Fruit fly (Drosophila melanogaster) whole organism, embryonic: ENCODE data around the gene Alms1a.

Source experiments
- Atf-2 ChIP-seq: fragments of 200-800 bp; sonication (Bioruptor generic); optimal IDR thresholded peaks from 2 replicates; lab custom pipeline; 2016; ENCODE audit warnings: missing biosample characterization, missing genetic modification characterization
- C15 ChIP-seq: fragments of 200-800 bp; sonication (Bioruptor generic); IDR thresholded peaks from 3 replicates; pipeline ENCODE4 v1.3.6; 2022; ENCODE audit warnings: missing biosample characterization, missing genetic modification characterization
- CG10366 ChIP-seq: fragments of 200-800 bp; sonication (Bioruptor generic); IDR thresholded peaks from 2 replicates; pipeline ENCODE4 v1.3.6; 2022; ENCODE audit warnings: missing biosample characterization, missing genetic modification characterization
- CG10543 ChIP-seq: fragments of 200-800 bp; sonication (Bioruptor generic); optimal IDR thresholded peaks from 3 replicates; lab custom pipeline; 2017; ENCODE audit warnings: missing biosample characterization, mild to moderate bottlenecking, missing genetic modification characterization, moderate library complexity
- CG11696 ChIP-seq: fragments of 200-800 bp; sonication (Bioruptor generic); IDR thresholded peaks from 2 replicates; pipeline ENCODE4 v1.3.6; 2022; ENCODE audit warnings: missing biosample characterization, missing genetic modification characterization
- CG12104 ChIP-seq: fragments of 200-800 bp; sonication (Bioruptor generic); optimal IDR thresholded peaks from 3 replicates; lab custom pipeline; 2016; ENCODE audit warnings: missing biosample characterization, missing genetic modification characterization
- CG12391 ChIP-seq: fragments of 200-800 bp; sonication (Bioruptor generic); optimal IDR thresholded peaks from 3 replicates; lab custom pipeline; 2018; ENCODE audit warnings: missing biosample characterization, mild to moderate bottlenecking, missing genetic modification characterization, moderate library complexity
- CG12744 ChIP-seq: fragments of 200-800 bp; sonication (Bioruptor generic); optimal IDR thresholded peaks from 2 replicates; lab custom pipeline; 2016; ENCODE audit warnings: missing biosample characterization, missing genetic modification characterization
- CG12942 ChIP-seq: fragments of 200-800 bp; sonication (Bioruptor generic); optimal IDR thresholded peaks from 3 replicates; lab custom pipeline; 2016; ENCODE audit warnings: missing biosample characterization, missing genetic modification characterization
- CG13123 ChIP-seq: fragments of 200-800 bp; sonication (Bioruptor generic); optimal IDR thresholded peaks from 2 replicates; lab custom pipeline; 2016; ENCODE audit warnings: missing biosample characterization, missing genetic modification characterization
- CG1602 ChIP-seq: fragments of 200-800 bp; sonication (Bioruptor generic); optimal IDR thresholded peaks from 3 replicates; lab custom pipeline; 2016; ENCODE audit warnings: missing biosample characterization, missing genetic modification characterization
- CG1603 ChIP-seq: fragments of 200-800 bp; sonication (Bioruptor generic); optimal IDR thresholded peaks from 2 replicates; lab custom pipeline; 2019; ENCODE audit warnings: missing biosample characterization, mild to moderate bottlenecking, missing genetic modification characterization, moderate library complexity
- CG17186 ChIP-seq: fragments of 200-800 bp; sonication (Bioruptor generic); optimal IDR thresholded peaks from 3 replicates; lab custom pipeline; 2017; ENCODE audit warnings: missing biosample characterization, missing genetic modification reagents, missing genetic modification characterization
- CG17361 ChIP-seq: fragments of 200-800 bp; sonication (Bioruptor generic); IDR thresholded peaks from 3 replicates; pipeline ENCODE4 v1.3.6; 2022; ENCODE audit warnings: missing biosample characterization, missing genetic modification characterization
- CG17568 ChIP-seq: fragments of 200-800 bp; sonication (Bioruptor generic); optimal IDR thresholded peaks from 2 replicates; lab custom pipeline; 2018; ENCODE audit warnings: missing biosample characterization, mild to moderate bottlenecking, missing genetic modification characterization, moderate library complexity
- CG17802 ChIP-seq: fragments of 200-800 bp; sonication (Bioruptor generic); optimal IDR thresholded peaks from 2 replicates; lab custom pipeline; 2018; ENCODE audit warnings: missing biosample characterization, mild to moderate bottlenecking, missing genetic modification characterization, moderate library complexity
- CG18599 ChIP-seq: fragments of 200-800 bp; sonication (Bioruptor generic); optimal IDR thresholded peaks from 3 replicates; lab custom pipeline; 2017; ENCODE audit warnings: missing biosample characterization, missing genetic modification characterization, mild to moderate bottlenecking, moderate library complexity, missing genetic modification reagents
- CG31224 ChIP-seq: fragments of 200-800 bp; sonication (Bioruptor generic); IDR thresholded peaks from 2 replicates; pipeline ENCODE4 v1.3.6; 2022; ENCODE audit warnings: missing biosample characterization, missing genetic modification characterization
- CG32767 ChIP-seq: fragments of 200-800 bp; sonication (Bioruptor generic); IDR thresholded peaks from 2 replicates; pipeline ENCODE4 v1.3.6; 2022; ENCODE audit warnings: missing biosample characterization, missing genetic modification characterization
- CG3995 ChIP-seq: fragments of 200-800 bp; sonication (Bioruptor generic); optimal IDR thresholded peaks from 3 replicates; lab custom pipeline; 2016; ENCODE audit warnings: missing biosample characterization, missing genetic modification characterization
- CG4360 ChIP-seq: fragments of 200-800 bp; sonication (Bioruptor generic); IDR thresholded peaks from 2 replicates; pipeline ENCODE4 v1.3.6; 2022; ENCODE audit warnings: missing biosample characterization, missing genetic modification characterization
- CG43689 ChIP-seq: fragments of 200-800 bp; sonication (Bioruptor generic); IDR thresholded peaks from 2 replicates; pipeline ENCODE4 v1.3.6; 2022; ENCODE audit warnings: missing biosample characterization, missing genetic modification characterization
- CG5180 ChIP-seq: fragments of 200-800 bp; sonication (Bioruptor generic); optimal IDR thresholded peaks from 3 replicates; lab custom pipeline; 2017; ENCODE audit warnings: missing biosample characterization, missing genetic modification characterization, mild to moderate bottlenecking, moderate library complexity, missing genetic modification reagents
- CG7357 ChIP-seq: fragments of 200-800 bp; sonication (Bioruptor generic); IDR thresholded peaks from 3 replicates; pipeline ENCODE4 v1.3.6; 2022; ENCODE audit warnings: missing biosample characterization, missing genetic modification characterization
- CG8089 ChIP-seq: fragments of 200-800 bp; sonication (Bioruptor generic); optimal IDR thresholded peaks from 3 replicates; lab custom pipeline; 2016; ENCODE audit warnings: missing biosample characterization, missing genetic modification characterization
- CG9437 ChIP-seq: fragments of 200-800 bp; sonication (Bioruptor generic); optimal IDR thresholded peaks from 2 replicates; lab custom pipeline; 2018; ENCODE audit warnings: missing biosample characterization, mild to moderate bottlenecking, missing genetic modification characterization
- CG9932 ChIP-seq: fragments of 200-800 bp; sonication (Bioruptor generic); IDR thresholded peaks from 2 replicates; pipeline ENCODE4 v1.3.6; 2022; ENCODE audit warnings: missing biosample characterization, missing genetic modification characterization
- CTCF ChIP-seq: fragments of 200-800 bp; sonication (Bioruptor generic); optimal IDR thresholded peaks from 2 replicates; lab custom pipeline; 2017; ENCODE audit warnings: missing biosample characterization, mild to moderate bottlenecking, missing genetic modification characterization, moderate library complexity
- Dip3 ChIP-seq: fragments of 200-800 bp; sonication (Bioruptor generic); optimal IDR thresholded peaks from 3 replicates; lab custom pipeline; 2016; ENCODE audit warnings: missing biosample characterization, missing genetic modification characterization
- Jarid2 ChIP-seq: fragments of 200-800 bp; sonication (Bioruptor generic); optimal IDR thresholded peaks from 3 replicates; lab custom pipeline; 2017; ENCODE audit warnings: mild to moderate bottlenecking, missing biosample characterization, missing genetic modification reagents, missing genetic modification characterization
- Mrtf ChIP-seq: fragments of 200-800 bp; sonication (Bioruptor generic); IDR thresholded peaks from 3 replicates; pipeline ENCODE4 v1.3.6; 2022; ENCODE audit warnings: missing biosample characterization, missing genetic modification characterization
- NC2β ChIP-seq: fragments of 200-800 bp; sonication (Bioruptor generic); optimal IDR thresholded peaks from 2 replicates; lab custom pipeline; 2016; ENCODE audit warnings: missing biosample characterization, missing genetic modification characterization
- Nf-YB ChIP-seq: fragments of 200-800 bp; sonication (Bioruptor generic); optimal IDR thresholded peaks from 3 replicates; lab custom pipeline; 2019; ENCODE audit warnings: missing biosample characterization, mild to moderate bottlenecking, missing genetic modification characterization, moderate library complexity
- Oaz ChIP-seq: fragments of 200-800 bp; sonication (Bioruptor generic); IDR thresholded peaks from 2 replicates; pipeline ENCODE4 v1.3.6; 2022; ENCODE audit warnings: missing biosample characterization, missing genetic modification characterization
- Sox100B ChIP-seq: fragments of 200-800 bp; sonication (Bioruptor generic); optimal IDR thresholded peaks from 3 replicates; lab custom pipeline; 2018; ENCODE audit warnings: missing biosample characterization, mild to moderate bottlenecking, missing genetic modification characterization
- Sry-β ChIP-seq: fragments of 200-800 bp; sonication (Bioruptor generic); optimal IDR thresholded peaks from 2 replicates; lab custom pipeline; 2018; ENCODE audit warnings: missing biosample characterization, mild to moderate bottlenecking, missing genetic modification characterization, moderate library complexity
- Taf1 ChIP-seq: fragments of 200-800 bp; sonication (Bioruptor generic); IDR thresholded peaks from 2 replicates; pipeline ENCODE4 v1.3.6; 2022; ENCODE audit warnings: missing biosample characterization, missing genetic modification characterization
- ac ChIP-seq: fragments of 200-800 bp; sonication (Bioruptor generic); optimal IDR thresholded peaks from 3 replicates; lab custom pipeline; 2017; ENCODE audit warnings: missing biosample characterization, mild to moderate bottlenecking, missing genetic modification characterization
- al ChIP-seq: fragments of 200-800 bp; sonication (Bioruptor generic); IDR thresholded peaks from 2 replicates; pipeline ENCODE4 v1.3.6; 2022; ENCODE audit warnings: missing biosample characterization, missing genetic modification characterization
- aop ChIP-seq: fragments of 200-800 bp; sonication (Bioruptor generic); IDR thresholded peaks from 2 replicates; pipeline ENCODE4 v1.3.6; 2022; ENCODE audit warnings: missing biosample characterization, missing genetic modification characterization
- dpn ChIP-seq, 2 experiments: fragments of 200-800 bp; sonication (Bioruptor generic); optimal IDR thresholded peaks; 3 replicates each; lab custom pipeline; 2016; ENCODE audit warnings: missing biosample characterization in 2 of 2, missing genetic modification characterization in 2 of 2
- gem ChIP-seq: fragments of 200-800 bp; sonication (Bioruptor generic); optimal IDR thresholded peaks from 2 replicates; lab custom pipeline; 2019; ENCODE audit warnings: missing biosample characterization, mild to moderate bottlenecking, missing genetic modification characterization, moderate library complexity
- grau ChIP-seq: fragments of 200-800 bp; optimal IDR thresholded peaks from 3 replicates; lab custom pipeline; 2019; ENCODE audit warnings: missing biosample characterization, mild to moderate bottlenecking, missing genetic modification characterization, moderate library complexity
- inv ChIP-seq: fragments of 200-800 bp; sonication (Bioruptor generic); IDR thresholded peaks from 2 replicates; pipeline ENCODE4 v1.3.6; 2022; ENCODE audit warnings: missing biosample characterization, missing genetic modification characterization; ENCODE audit not compliant: partially characterized antibody
- lab ChIP-seq: fragments of 200-800 bp; sonication (Bioruptor generic); optimal IDR thresholded peaks from 3 replicates; lab custom pipeline; 2017; ENCODE audit warnings: missing biosample characterization, missing genetic modification characterization, mild to moderate bottlenecking, moderate library complexity, missing genetic modification reagents
- lov ChIP-seq, 2 experiments: fragments of 200-800 bp in 1 of 2; fragments of >200 bp in 1 of 2; sonication (Bioruptor generic) in 1 of 2; IDR thresholded peaks in 1 of 2; optimal IDR thresholded peaks in 1 of 2; 2 replicates in 1 of 2; 3 replicates in 1 of 2; pipeline versions ENCODE4 v1.3.6 to Lab custom; 2017 to 2022; ENCODE audit warnings: missing biosample characterization in 1 of 2, missing genetic modification characterization in 1 of 2
- luna ChIP-seq: fragments of 200-800 bp; sonication (Bioruptor generic); optimal IDR thresholded peaks from 2 replicates; lab custom pipeline; 2016; ENCODE audit warnings: missing biosample characterization, missing genetic modification characterization
- mld ChIP-seq: fragments of 200-800 bp; sonication (Bioruptor generic); IDR thresholded peaks from 3 replicates; pipeline ENCODE4 v1.3.6; 2022; ENCODE audit warnings: missing biosample characterization, missing genetic modification characterization; ENCODE audit not compliant: partially characterized antibody
- repo ChIP-seq: fragments of 200-800 bp; sonication (Bioruptor generic); optimal IDR thresholded peaks from 2 replicates; lab custom pipeline; 2016; ENCODE audit warnings: missing biosample characterization, missing genetic modification characterization
- sisA ChIP-seq: fragments of 200-800 bp; sonication (Bioruptor generic); IDR thresholded peaks from 2 replicates; pipeline ENCODE4 v1.3.6; 2022; ENCODE audit warnings: missing biosample characterization, missing genetic modification characterization
- sna ChIP-seq: fragments of 200-800 bp; sonication (Bioruptor generic); IDR thresholded peaks from 2 replicates; pipeline ENCODE4 v1.3.6; 2022; ENCODE audit warnings: missing biosample characterization, missing genetic modification characterization; ENCODE audit not compliant: partially characterized antibody
- tgo ChIP-seq: fragments of 200-800 bp; sonication (Bioruptor generic); IDR thresholded peaks from 3 replicates; pipeline ENCODE4 v1.3.6; 2022; ENCODE audit warnings: missing biosample characterization, missing genetic modification characterization

The Alms1a gene

DNA sequence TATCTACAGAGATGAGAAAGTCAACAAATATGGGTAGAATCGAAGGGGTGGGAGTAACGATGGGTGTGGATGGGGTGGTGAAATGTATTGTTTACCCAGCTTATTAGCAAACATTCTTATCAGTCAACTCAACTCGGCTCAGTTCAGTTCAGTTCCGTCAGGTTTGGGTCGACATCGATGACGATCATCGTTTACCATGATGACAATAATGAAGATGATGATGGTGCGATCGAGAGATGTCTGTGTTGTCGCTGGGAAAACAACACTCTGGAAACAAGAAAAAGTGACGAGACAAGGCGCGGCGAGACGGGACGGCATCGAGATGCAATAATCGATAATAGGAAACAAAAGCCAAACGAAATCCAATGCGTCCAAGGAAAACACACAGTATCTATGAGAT lies 26.1 kb downstream of the Alms1a start (continued):
- TF ChIP-seq ac (GFP tag; lab: Kevin White, UChicago) (peak; percentile 46), dpn (GFP tag; optimal IDR thresholded peaks at IDR 0.05; lab: Kevin White, UChicago) (no peak), Oaz (GFP tag; lab: Robert Waterston, UW) (no peak), Mrtf (GFP tag; lab: Robert Waterston, UW) (no peak), Jarid2 (GFP tag; lab: Kevin White, UChicago) (no peak), CG8089 (GFP tag; lab: Kevin White, UChicago) (peak; percentile 2), Taf1 (GFP tag; lab: Robert Waterston, UW) (no peak), Dip3 (GFP tag; lab: Kevin White, UChicago) (no peak), tgo (GFP tag; lab: Robert Waterston, UW) (no peak), CG10543 (GFP tag; lab: Kevin White, UChicago) (no peak), mld (GFP tag; lab: Robert Waterston, UW) (no peak), sna (GFP tag; lab: Robert Waterston, UW) (no peak), CG12744 (no peak), gem (peak; percentile 27), CG11696 (GFP tag; lab: Robert Waterston, UW) (no peak), luna (GFP tag; lab: Kevin White, UChicago) (no peak), Sox100B (GFP tag; lab: Kevin White, UChicago) (peak; percentile 46), CG12104 (GFP tag; lab: Kevin White, UChicago) (no peak), CG10366 (GFP tag; lab: Robert Waterston, UW) (no peak), aop (GFP tag; lab: Robert Waterston, UW) (no peak), CG43689 (GFP tag; lab: Robert Waterston, UW) (no peak), CG12391 (tag; lab: Kevin White, UChicago) (peak; percentile 15), NC2β (GFP tag; lab: Kevin White, UChicago) (no peak), CTCF (peak; percentile 1), CG32767 (GFP tag; lab: Robert Waterston, UW) (no peak), grau (tag; lab: Kevin White, UChicago) (no peak), C15 (GFP tag; lab: Robert Waterston, UW) (no peak), CG31224 (no peak), lab (GFP tag; lab: Kevin White, UChicago) (peak; percentile 35), CG17186 (GFP tag; lab: Kevin White, UChicago) (peak; percentile 9), CG17568 (GFP tag; lab: Kevin White, UChicago) (peak; percentile 13), inv (GFP tag; lab: Robert Waterston, UW) (no peak), Nf-YB (GFP tag; lab: Kevin White, UChicago) (peak; percentile 1), CG17802 (no peak), CG1602 (no peak), CG7357 (GFP tag; lab: Robert Waterston, UW) (no peak), CG13123 (peak; percentile 31), al (GFP tag; lab: Robert Waterston, UW) (no peak), CG18599 (GFP tag; lab: Kevin White, UChicago) (peak; percentile 32), CG17361 (GFP tag; lab: Robert Waterston, UW) (0 out of 3 replicates have a peak, but pooled peaks have one; percentile 9), CG9437 (GFP tag; lab: Kevin White, UChicago) (no peak), CG3995 (GFP tag; lab: Kevin White, UChicago) (no peak), Atf-2 (GFP tag; lab: Kevin White, UChicago) (no peak), CG12942 (GFP tag; lab: Kevin White, UChicago) (no peak), CG5180 (no peak), CG9932 (GFP tag; lab: Robert Waterston, UW) (no peak), repo (no peak), CG1603 (peak; percentile 61), CG4360 (GFP tag; lab: Robert Waterston, UW) (no peak), sisA (no peak), Sry-β (GFP tag; lab: Kevin White, UChicago) (peak; percentile 20), lov (optimal IDR thresholded peaks at IDR 0.05; lab: Kevin White, UChicago) (no peak), lov (GFP tag; IDR thresholded peaks at IDR 0.05; lab: Robert Waterston, UW) (0 out of 3 replicates have a peak, but pooled peaks have one; percentile 6)
